Worm (Caenorhabditis elegans) whole organism, young adult: ENCODE measurements around the gene cyk-3.

Experiments
- B0035.1 ChIP-seq: sonication (generic microtip); optimal IDR thresholded peaks from 2 replicates; lab custom pipeline; 2016; ENCODE audit warnings: missing genetic modification characterization, mild to moderate bottlenecking, missing compliant biosample characterization, missing genotype, missing genetic modification reagents
- B0261.1 ChIP-seq: sonication (generic microtip); optimal IDR thresholded peaks from 2 replicates; lab custom pipeline; 2016; ENCODE audit warnings: mild to moderate bottlenecking, missing genetic modification characterization, moderate library complexity, missing compliant biosample characterization
- F52B5.7 ChIP-seq: sonication (generic microtip); optimal IDR thresholded peaks from 2 replicates; lab custom pipeline; 2016; ENCODE audit warnings: mild to moderate bottlenecking, missing genetic modification characterization, missing compliant biosample characterization
- F57A8.1 ChIP-seq: fragments of 200-800 bp; sonication (Bioruptor generic); optimal IDR thresholded peaks from 2 replicates; lab custom pipeline; 2018; ENCODE audit warnings: mild to moderate bottlenecking, missing genetic modification characterization, moderate library complexity, missing compliant biosample characterization
- Y53G8AR.9 ChIP-seq: fragments of 200-800 bp; sonication (Bioruptor generic); conservative IDR thresholded peaks from 2 replicates; pipeline ENCODE4 v1.3.6; 2022; ENCODE audit warnings: missing genetic modification reagents, missing genetic modification characterization, missing compliant biosample characterization
- ZK185.1 ChIP-seq: sonication (generic microtip); optimal IDR thresholded peaks from 2 replicates; lab custom pipeline; 2016; ENCODE audit warnings: mild to moderate bottlenecking, missing genetic modification characterization, missing compliant biosample characterization; ENCODE audit not compliant: poor library complexity, severe bottlenecking
- akir-1 ChIP-seq: fragments of 200-800 bp; sonication (Bioruptor generic); optimal IDR thresholded peaks from 2 replicates; lab custom pipeline; 2018; ENCODE audit warnings: mild to moderate bottlenecking, missing genetic modification characterization, moderate library complexity, missing compliant biosample characterization
- ama-1 ChIP-seq, 3 experiments: fragments of 150-350 bp in 1 of 3; sonication (generic microtip) in 2 of 3; optimal IDR thresholded peaks; 2 replicates each; lab custom pipeline; 2014 to 2018; ENCODE audit warnings: missing biosample characterization in 2 of 3, missing genetic modification characterization in 2 of 3, missing genetic modification reagents in 2 of 3
- aptf-3 ChIP-seq: fragments of 200-800 bp; sonication (Bioruptor generic); IDR thresholded peaks from 2 replicates; pipeline ENCODE4 v1.3.6; 2022; ENCODE audit warnings: missing genetic modification characterization, missing compliant biosample characterization
- athp-1 ChIP-seq: sonication (generic microtip); optimal IDR thresholded peaks from 2 replicates; lab custom pipeline; 2017; ENCODE audit warnings: mild to moderate bottlenecking, missing genetic modification characterization, missing compliant biosample characterization
- attf-5 ChIP-seq: fragments of 200-800 bp; sonication (Bioruptor generic); optimal IDR thresholded peaks from 2 replicates; lab custom pipeline; 2018; ENCODE audit warnings: mild to moderate bottlenecking, missing genetic modification characterization, missing compliant biosample characterization
- bed-1 ChIP-seq: fragments of 200-800 bp; sonication (Bioruptor generic); IDR thresholded peaks from 2 replicates; pipeline ENCODE4 v1.3.6; 2022; ENCODE audit warnings: missing genetic modification reagents, missing genetic modification characterization, missing compliant biosample characterization
- cebp-1 ChIP-seq, 2 experiments: fragments of 200-800 bp in 1 of 2; sonication (Bioruptor generic) in 1 of 2; sonication (generic microtip) in 1 of 2; IDR thresholded peaks in 1 of 2; optimal IDR thresholded peaks in 1 of 2; 2 replicates each; pipeline versions ENCODE4 v1.3.6 to Lab custom; 2017 to 2022; ENCODE audit warnings: missing compliant biosample characterization in 2 of 2, missing genetic modification characterization in 2 of 2, mild to moderate bottlenecking in 1 of 2, missing genetic modification reagents in 1 of 2, moderate library complexity in 1 of 2
- ceh-100 ChIP-seq: fragments of 200-800 bp; sonication (Bioruptor generic); IDR thresholded peaks from 2 replicates; pipeline ENCODE4 v1.3.6; 2022; ENCODE audit warnings: missing genetic modification reagents, missing genetic modification characterization, missing compliant biosample characterization
- ceh-27 ChIP-seq: fragments of 200-800 bp; sonication (Bioruptor generic); optimal IDR thresholded peaks from 2 replicates; lab custom pipeline; 2018; ENCODE audit warnings: mild to moderate bottlenecking, missing genetic modification characterization, moderate library complexity, missing compliant biosample characterization
- chd-7 ChIP-seq: sonication (generic microtip); optimal IDR thresholded peaks from 2 replicates; lab custom pipeline; 2016; ENCODE audit warnings: mild to moderate bottlenecking, missing genetic modification characterization, moderate library complexity, missing compliant biosample characterization
- dpff-1 ChIP-seq: sonication (generic microtip); optimal IDR thresholded peaks from 2 replicates; lab custom pipeline; 2017; ENCODE audit warnings: mild to moderate bottlenecking, missing genetic modification characterization, missing compliant biosample characterization
- egl-44 ChIP-seq: fragments of 200-800 bp; sonication (Bioruptor generic); IDR thresholded peaks from 2 replicates; pipeline ENCODE4 v1.3.6; 2022; ENCODE audit warnings: missing genetic modification reagents, missing genetic modification characterization, missing compliant biosample characterization
- egrh-3 ChIP-seq: fragments of 200-800 bp; sonication (Bioruptor generic); IDR thresholded peaks from 2 replicates; pipeline ENCODE4 v1.3.6; 2022; ENCODE audit warnings: missing genetic modification reagents, missing genetic modification characterization, missing compliant biosample characterization
- ekl-4 ChIP-seq: fragments of 200-800 bp; sonication (Bioruptor generic); IDR thresholded peaks from 2 replicates; pipeline ENCODE4 v1.3.6; 2022; ENCODE audit warnings: missing genetic modification reagents, missing genetic modification characterization, missing compliant biosample characterization
- hmg-1.2 ChIP-seq: fragments of 200-800 bp; sonication (Bioruptor generic); IDR thresholded peaks from 2 replicates; pipeline ENCODE4 v1.3.6; 2022; ENCODE audit warnings: missing genetic modification reagents, missing genetic modification characterization, missing compliant biosample characterization
- lsl-1 ChIP-seq: fragments of 200-800 bp; sonication (Bioruptor generic); optimal IDR thresholded peaks from 2 replicates; lab custom pipeline; 2018; ENCODE audit warnings: mild to moderate bottlenecking, missing genetic modification characterization, moderate library complexity, missing compliant biosample characterization
- madf-3 ChIP-seq: fragments of 200-800 bp; sonication (Bioruptor generic); IDR thresholded peaks from 2 replicates; pipeline ENCODE4 v1.3.6; 2022; ENCODE audit warnings: missing genetic modification reagents, missing genetic modification characterization, missing compliant biosample characterization
- mcd-1 ChIP-seq: fragments of 200-800 bp; sonication (Bioruptor generic); IDR thresholded peaks from 2 replicates; pipeline ENCODE4 v1.3.6; 2022; ENCODE audit warnings: missing genetic modification reagents, missing genetic modification characterization, missing compliant biosample characterization
- mes-4 ChIP-seq: sonication (generic microtip); optimal IDR thresholded peaks from 2 replicates; lab custom pipeline; 2016; ENCODE audit warnings: missing genotype, missing genetic modification characterization, missing compliant biosample characterization
- nfyb-1 ChIP-seq: fragments of 200-800 bp; sonication (Bioruptor generic); IDR thresholded peaks from 2 replicates; pipeline ENCODE4 v1.3.6; 2022; ENCODE audit warnings: missing genetic modification reagents, missing genetic modification characterization, missing compliant biosample characterization
- nhr-27 ChIP-seq: fragments of 200-800 bp; sonication (Bioruptor generic); optimal IDR thresholded peaks from 2 replicates; lab custom pipeline; 2018; ENCODE audit warnings: mild to moderate bottlenecking, missing genetic modification characterization, moderate library complexity, missing compliant biosample characterization
- pha-4 ChIP-seq: fragments of 150-350 bp; sonication (generic microtip); optimal IDR thresholded peaks from 2 replicates; lab custom pipeline; 2014; ENCODE audit warnings: missing biosample characterization, missing genetic modification reagents, missing genetic modification characterization
- rcor-1 ChIP-seq: fragments of 200-800 bp; sonication (Bioruptor generic); IDR thresholded peaks from 2 replicates; pipeline ENCODE4 v1.3.6; 2022; ENCODE audit warnings: missing genetic modification reagents, missing genetic modification characterization, missing compliant biosample characterization
- rec-8 ChIP-seq, 2 experiments: sonication (generic microtip); optimal IDR thresholded peaks; 2 replicates each; lab custom pipeline; 2016; ENCODE audit warnings: mild to moderate bottlenecking in 2 of 2, missing genetic modification characterization in 2 of 2, missing genetic modification reagents in 2 of 2, missing genotype in 2 of 2, missing biosample characterization in 1 of 2, missing compliant biosample characterization in 1 of 2, moderate library complexity in 1 of 2
- snpc-1.3 ChIP-seq: sonication (generic microtip); optimal IDR thresholded peaks from 2 replicates; lab custom pipeline; 2017; ENCODE audit warnings: missing genetic modification characterization, mild to moderate bottlenecking, missing compliant biosample characterization, antibody characterized with exemption, moderate library complexity, missing genotype, missing genetic modification reagents; ENCODE audit not compliant: insufficient read depth
- sptf-2 ChIP-seq: fragments of 200-800 bp; sonication (Bioruptor generic); optimal IDR thresholded peaks from 2 replicates; lab custom pipeline; 2018; ENCODE audit warnings: mild to moderate bottlenecking, missing genetic modification characterization, missing compliant biosample characterization
- tbp1 ChIP-seq: fragments of 200-800 bp; sonication (Bioruptor generic); optimal IDR thresholded peaks from 2 replicates; lab custom pipeline; 2018; ENCODE audit warnings: mild to moderate bottlenecking, missing genetic modification characterization, missing compliant biosample characterization
- tlf-1 ChIP-seq: fragments of 200-800 bp; sonication (Bioruptor generic); optimal IDR thresholded peaks from 2 replicates; lab custom pipeline; 2018; ENCODE audit warnings: mild to moderate bottlenecking, missing genetic modification characterization, missing compliant biosample characterization
- zim-3 ChIP-seq: sonication (generic microtip); optimal IDR thresholded peaks from 2 replicates; lab custom pipeline; 2017; ENCODE audit warnings: mild to moderate bottlenecking, missing genetic modification characterization, moderate library complexity, missing compliant biosample characterization
- ztf-18 ChIP-seq: sonication (generic microtip); optimal IDR thresholded peaks from 2 replicates; lab custom pipeline; 2016; ENCODE audit warnings: missing genotype, mild to moderate bottlenecking, missing genetic modification characterization, missing compliant biosample characterization
- ztf-22 ChIP-seq: fragments of 200-800 bp; sonication (Bioruptor generic); optimal IDR thresholded peaks from 2 replicates; lab custom pipeline; 2018; ENCODE audit warnings: mild to moderate bottlenecking, missing genetic modification characterization, moderate library complexity, missing compliant biosample characterization
- ztf-6 ChIP-seq: fragments of 200-800 bp; sonication (Bioruptor generic); IDR thresholded peaks from 2 replicates; pipeline ENCODE4 v1.3.6; 2022; ENCODE audit warnings: missing genetic modification reagents, missing genetic modification characterization, missing compliant biosample characterization

The cyk-3 gene

DNA sequence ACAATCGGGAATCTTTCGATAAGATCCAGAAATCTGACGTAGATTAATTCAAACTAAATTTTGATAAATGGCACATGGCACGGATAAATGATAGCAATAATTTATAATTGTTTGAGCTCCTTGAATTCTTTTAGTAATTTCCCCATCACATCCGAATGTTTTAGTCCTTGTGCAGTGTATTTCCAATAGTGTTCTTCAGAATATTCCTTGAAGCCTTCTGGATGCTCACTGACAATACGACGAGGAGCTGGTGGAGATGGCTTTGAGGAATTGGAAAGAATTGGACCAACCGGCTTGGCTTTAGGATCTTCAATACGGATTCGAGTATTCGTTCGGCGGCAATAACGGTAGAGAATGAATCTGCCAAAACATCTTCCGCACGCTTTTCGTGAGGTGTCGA, 13.5 kb upstream of the cyk-3 start:
- TF ChIP-seq nhr-27 (tag; lab: Kevin White, UChicago), result no peak
- no peak for TF ChIP-seq lsl-1 (GFP tag; lab: Kevin White, UChicago)
- no peak for TF ChIP-seq ztf-6 (GFP tag; lab: Robert Waterston, UW)
- TF ChIP-seq F52B5.7, result peak; percentile 12
- no peak for TF ChIP-seq B0261.1 (tag; lab: Kevin White, UChicago)
- 0 out of 2 replicates have a peak, but pooled peaks have one; percentile 24 for TF ChIP-seq ekl-4 (GFP tag; lab: Robert Waterston, UW)
- no peak for TF ChIP-seq ceh-100
- no peak for TF ChIP-seq pha-4
- no peak for TF ChIP-seq Y53G8AR.9 (GFP tag; lab: Robert Waterston, UW)
- peak; percentile 5 for TF ChIP-seq chd-7 (tag; lab: Kevin White, UChicago)
- TF ChIP-seq ZK185.1 (tag; lab: Kevin White, UChicago), result no peak
- no peak for TF ChIP-seq egrh-3
- no peak for TF ChIP-seq madf-3 (GFP tag; lab: Robert Waterston, UW)
- no peak for TF ChIP-seq B0035.1 (tag; lab: Kevin White, UChicago)
- no peak for TF ChIP-seq cebp-1 (GFP tag; IDR thresholded peaks at IDR 0.05; lab: Robert Waterston, UW)
- peak; percentile 2 for TF ChIP-seq cebp-1 (tag; optimal IDR thresholded peaks at IDR 0.05; lab: Kevin White, UChicago)
- no peak for TF ChIP-seq ztf-22
- 0 out of 2 replicates have a peak, but pooled peaks have one; percentile 7 for TF ChIP-seq hmg-1.2 (GFP tag; lab: Robert Waterston, UW)
- TF ChIP-seq sptf-2 (GFP tag; lab: Kevin White, UChicago), result no peak
- no peak for TF ChIP-seq snpc-1.3 (tag; lab: Kevin White, UChicago)
- TF ChIP-seq zim-3 (tag; lab: Kevin White, UChicago), result no peak
- no peak for TF ChIP-seq F57A8.1
- TF ChIP-seq mes-4 (tag; lab: Kevin White, UChicago), result no peak
- TF ChIP-seq tbp1 (GFP tag; lab: Kevin White, UChicago), result no peak
- TF ChIP-seq athp-1 (tag; lab: Kevin White, UChicago), result no peak
- TF ChIP-seq nfyb-1, result 0 out of 2 replicates have a peak, but pooled peaks have one; percentile 39
- no peak for TF ChIP-seq ceh-27 (GFP tag; lab: Kevin White, UChicago)
- TF ChIP-seq tlf-1 (GFP tag; lab: Kevin White, UChicago), result no peak
- no peak for TF ChIP-seq ztf-18 (tag; lab: Kevin White, UChicago)
- TF ChIP-seq ama-1 (optimal IDR thresholded peaks at IDR 0.05; lab: Kevin White, UChicago), result no peak
- no peak for TF ChIP-seq ama-1 (GFP tag; optimal IDR thresholded peaks at IDR 0.05; lab: Kevin White, UChicago)
- no peak for TF ChIP-seq rcor-1
- TF ChIP-seq akir-1 (GFP tag; lab: Kevin White, UChicago), result no peak
- TF ChIP-seq mcd-1 (GFP tag; lab: Robert Waterston, UW), result no peak
- TF ChIP-seq rec-8 (tag; optimal IDR thresholded peaks at IDR 0.05; lab: Kevin White, UChicago), result no peak
- TF ChIP-seq aptf-3 (GFP tag; lab: Robert Waterston, UW), result no peak
- TF ChIP-seq bed-1 (GFP tag; lab: Robert Waterston, UW), result no peak
- TF ChIP-seq egl-44 (GFP tag; lab: Robert Waterston, UW), result no peak
- TF ChIP-seq, all 124 proteins: peak for 6

DNA sequence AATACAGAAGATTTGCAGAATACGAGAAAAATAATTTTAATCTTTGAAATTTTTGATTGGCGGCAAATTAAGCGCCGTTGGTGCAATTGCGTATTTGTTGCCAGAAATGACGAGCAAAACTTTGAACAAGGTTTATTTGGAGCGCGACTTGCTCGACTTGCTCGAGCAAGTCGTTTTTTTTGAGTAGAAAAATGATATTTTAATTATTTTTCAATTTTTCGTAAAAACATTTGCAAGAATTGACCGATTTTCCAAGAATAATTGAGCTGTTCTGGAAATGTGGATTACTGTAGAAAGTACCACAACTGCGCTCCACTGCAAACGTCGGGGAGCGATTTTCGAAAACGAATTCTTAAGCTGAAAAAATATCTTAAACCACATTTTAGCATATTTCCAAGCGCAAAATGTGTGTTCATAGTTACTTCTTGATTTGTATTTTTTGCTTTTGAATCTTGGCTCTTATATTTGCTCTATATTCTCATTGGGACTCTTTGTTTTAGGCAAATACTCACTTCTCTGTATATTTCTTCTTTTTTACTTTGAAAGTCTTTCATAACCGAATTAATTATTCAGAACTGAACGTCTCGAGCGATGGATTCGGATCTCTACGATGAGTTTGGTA, 10.9 kb upstream of the cyk-3 start, which contains the start of the genes gcna-1 and eftu-2:
TSS of gene gcna-1 (minus strand) at position 96 of the 622 bp plus-strand sequence.
TSS of gene eftu-2 (plus strand) at position 572 of the 622 bp plus-strand sequence.
- TF ChIP-seq madf-3 (GFP tag; lab: Robert Waterston, UW), result no peak
- peak; percentile 12 for TF ChIP-seq attf-5
- TF ChIP-seq lsl-1 (GFP tag; lab: Kevin White, UChicago), result peak; percentile 76
- no peak for TF ChIP-seq dpff-1 (tag; lab: Kevin White, UChicago)
- TF ChIP-seq mcd-1 (GFP tag; lab: Robert Waterston, UW), result peak; percentile 59
- peak; percentile 13 for TF ChIP-seq athp-1 (tag; lab: Kevin White, UChicago)
